Fruit fly (Drosophila melanogaster) whole organism, embryonic: ENCODE measurements around the gene CG12057.
A peak's percentile ranks its signal among the peaks of the same experiment; 100 is the strongest.

Experiments used
- Atf3 ChIP-seq: fragments of 200-800 bp; sonication (Bioruptor generic); optimal IDR thresholded peaks from 3 replicates; lab custom pipeline; 2016; ENCODE audit warnings: missing biosample characterization, missing genetic modification characterization
- CG10543 ChIP-seq: fragments of 200-800 bp; sonication (Bioruptor generic); optimal IDR thresholded peaks from 3 replicates; lab custom pipeline; 2017; ENCODE audit warnings: missing biosample characterization, mild to moderate bottlenecking, missing genetic modification characterization, moderate library complexity
- CG11247 ChIP-seq: fragments of 200-800 bp; sonication (Bioruptor generic); IDR thresholded peaks from 2 replicates; pipeline ENCODE4 v1.3.6; 2022; ENCODE audit warnings: missing biosample characterization, missing genetic modification characterization
- CG11456 ChIP-seq: fragments of 200-800 bp; sonication (Bioruptor generic); IDR thresholded peaks from 3 replicates; pipeline ENCODE4 v1.3.6; 2022; ENCODE audit warnings: missing biosample characterization, missing genetic modification characterization
- CG11696 ChIP-seq: fragments of 200-800 bp; sonication (Bioruptor generic); IDR thresholded peaks from 2 replicates; pipeline ENCODE4 v1.3.6; 2022; ENCODE audit warnings: missing biosample characterization, missing genetic modification characterization
- CG12299 ChIP-seq: fragments of 200-800 bp; sonication (Bioruptor generic); optimal IDR thresholded peaks from 2 replicates; lab custom pipeline; 2018; ENCODE audit warnings: missing biosample characterization, mild to moderate bottlenecking, missing genetic modification characterization
- CG12659 ChIP-seq: fragments of 200-800 bp; sonication (Bioruptor generic); optimal IDR thresholded peaks from 3 replicates; lab custom pipeline; 2017; ENCODE audit warnings: mild to moderate bottlenecking, missing biosample characterization, missing genetic modification reagents, missing genetic modification characterization
- CG17328 ChIP-seq: fragments of 200-800 bp; sonication (Bioruptor generic); IDR thresholded peaks from 2 replicates; pipeline ENCODE4 v1.3.6; 2022; ENCODE audit warnings: missing biosample characterization, missing genetic modification characterization
- CG18262 ChIP-seq: fragments of 200-800 bp; optimal IDR thresholded peaks from 3 replicates; lab custom pipeline; 2019; ENCODE audit warnings: missing biosample characterization, mild to moderate bottlenecking, missing genetic modification characterization, moderate library complexity
- CG2129 ChIP-seq: fragments of 200-800 bp; sonication (Bioruptor generic); IDR thresholded peaks from 2 replicates; pipeline ENCODE4 v1.3.6; 2022; ENCODE audit warnings: missing biosample characterization, missing genetic modification characterization; ENCODE audit not compliant: partially characterized antibody
- CG42726 ChIP-seq: fragments of 200-800 bp; sonication (Bioruptor generic); IDR thresholded peaks from 2 replicates; pipeline ENCODE4 v1.3.6; 2022; ENCODE audit warnings: missing biosample characterization, missing genetic modification characterization; ENCODE audit not compliant: partially characterized antibody
- CG6683 ChIP-seq: fragments of 200-800 bp; sonication (Bioruptor generic); optimal IDR thresholded peaks from 2 replicates; lab custom pipeline; 2017; ENCODE audit warnings: missing biosample characterization, mild to moderate bottlenecking, missing genetic modification characterization, missing genetic modification reagents
- CG6765 ChIP-seq: fragments of 200-800 bp; sonication (Bioruptor generic); optimal IDR thresholded peaks from 3 replicates; lab custom pipeline; 2017; ENCODE audit warnings: missing biosample characterization, mild to moderate bottlenecking, missing genetic modification characterization
- D ChIP-seq, 2 experiments: fragments of 200-800 bp in 1 of 2; fragments of >200 bp in 1 of 2; sonication (Bioruptor generic) in 1 of 2; optimal IDR thresholded peaks; 2 replicates in 1 of 2; 3 replicates in 1 of 2; lab custom pipeline; 2017; ENCODE audit warnings: mild to moderate bottlenecking in 1 of 2, missing biosample characterization in 1 of 2, missing genetic modification characterization in 1 of 2, missing genetic modification reagents in 1 of 2
- HmgD ChIP-seq: fragments of 200-800 bp; sonication (Bioruptor generic); optimal IDR thresholded peaks from 3 replicates; lab custom pipeline; 2016; ENCODE audit warnings: missing biosample characterization, missing genetic modification characterization
- Lim3 ChIP-seq: fragments of 200-800 bp; sonication (Bioruptor generic); IDR thresholded peaks from 2 replicates; pipeline ENCODE4 v1.3.6; 2022; ENCODE audit warnings: missing biosample characterization, missing genetic modification characterization
- Mrtf ChIP-seq: fragments of 200-800 bp; sonication (Bioruptor generic); IDR thresholded peaks from 3 replicates; pipeline ENCODE4 v1.3.6; 2022; ENCODE audit warnings: missing biosample characterization, missing genetic modification characterization
- Nf-YA ChIP-seq: fragments of 200-800 bp; sonication (Bioruptor generic); IDR thresholded peaks from 2 replicates; pipeline ENCODE4 v1.3.6; 2022; ENCODE audit warnings: missing biosample characterization, missing genetic modification characterization
- Oli ChIP-seq: fragments of 200-800 bp; sonication (Bioruptor generic); optimal IDR thresholded peaks from 2 replicates; lab custom pipeline; 2018; ENCODE audit warnings: missing biosample characterization, mild to moderate bottlenecking, missing genetic modification characterization, moderate library complexity
- Rx ChIP-seq: fragments of 200-800 bp; sonication (Bioruptor generic); IDR thresholded peaks from 2 replicates; pipeline ENCODE4 v1.3.6; 2022; ENCODE audit warnings: missing biosample characterization, missing genetic modification characterization
- Taf1 ChIP-seq: fragments of 200-800 bp; sonication (Bioruptor generic); IDR thresholded peaks from 2 replicates; pipeline ENCODE4 v1.3.6; 2022; ENCODE audit warnings: missing biosample characterization, missing genetic modification characterization
- Xrp1 ChIP-seq: fragments of 200-800 bp; sonication (Bioruptor generic); IDR thresholded peaks from 2 replicates; pipeline ENCODE4 v1.3.6; 2022; ENCODE audit warnings: missing biosample characterization, missing genetic modification characterization
- YL-1 ChIP-seq: fragments of 200-800 bp; sonication (Bioruptor generic); optimal IDR thresholded peaks from 3 replicates; lab custom pipeline; 2017; ENCODE audit warnings: missing biosample characterization, mild to moderate bottlenecking, missing genetic modification characterization
- ase ChIP-seq: fragments of 200-800 bp; sonication (Bioruptor generic); IDR thresholded peaks from 3 replicates; pipeline ENCODE4 v1.3.6; 2022; ENCODE audit warnings: missing biosample characterization, missing genetic modification characterization
- cad ChIP-seq: fragments of >200 bp; optimal IDR thresholded peaks from 2 replicates; lab custom pipeline; 2017; ENCODE audit warnings: missing biosample characterization, missing genetic modification characterization
- da ChIP-seq: fragments of 200-800 bp; sonication (Bioruptor generic); optimal IDR thresholded peaks from 2 replicates; lab custom pipeline; 2016; ENCODE audit warnings: missing biosample characterization, missing genetic modification characterization
- disco-r ChIP-seq: fragments of 200-800 bp; sonication (Bioruptor generic); optimal IDR thresholded peaks from 2 replicates; lab custom pipeline; 2016; ENCODE audit warnings: missing biosample characterization, missing genetic modification characterization
- fd64A ChIP-seq: fragments of 200-800 bp; sonication (Bioruptor generic); optimal IDR thresholded peaks from 3 replicates; lab custom pipeline; 2018; ENCODE audit warnings: missing biosample characterization, mild to moderate bottlenecking, missing genetic modification characterization
- fu2 ChIP-seq: fragments of 200-800 bp; sonication (Bioruptor generic); optimal IDR thresholded peaks from 2 replicates; lab custom pipeline; 2016; ENCODE audit warnings: missing biosample characterization, missing genetic modification characterization
- grn ChIP-seq: fragments of 200-800 bp; sonication (Bioruptor generic); optimal IDR thresholded peaks from 3 replicates; lab custom pipeline; 2017; ENCODE audit warnings: missing biosample characterization, missing genetic modification characterization
- gsb-n ChIP-seq: fragments of 200-800 bp; sonication (Bioruptor generic); optimal IDR thresholded peaks from 3 replicates; lab custom pipeline; 2018; ENCODE audit warnings: missing biosample characterization, mild to moderate bottlenecking, missing genetic modification characterization
- kah ChIP-seq: fragments of 200-800 bp; sonication (Bioruptor generic); optimal IDR thresholded peaks from 2 replicates; lab custom pipeline; 2018; ENCODE audit warnings: missing biosample characterization, mild to moderate bottlenecking, missing genetic modification characterization
- kni ChIP-seq: fragments of 200-800 bp; sonication (Bioruptor generic); optimal IDR thresholded peaks from 3 replicates; lab custom pipeline; 2017; ENCODE audit warnings: mild to moderate bottlenecking, missing biosample characterization, missing genetic modification reagents, missing genetic modification characterization
- lmd ChIP-seq: fragments of 200-800 bp; sonication (Bioruptor generic); IDR thresholded peaks from 2 replicates; pipeline ENCODE4 v1.3.6; 2022; ENCODE audit warnings: missing biosample characterization, missing genetic modification characterization
- lov ChIP-seq, 2 experiments: fragments of 200-800 bp in 1 of 2; fragments of >200 bp in 1 of 2; sonication (Bioruptor generic) in 1 of 2; IDR thresholded peaks in 1 of 2; optimal IDR thresholded peaks in 1 of 2; 2 replicates in 1 of 2; 3 replicates in 1 of 2; pipeline versions ENCODE4 v1.3.6 to Lab custom; 2017 to 2022; ENCODE audit warnings: missing biosample characterization in 1 of 2, missing genetic modification characterization in 1 of 2
- luna ChIP-seq: fragments of 200-800 bp; sonication (Bioruptor generic); optimal IDR thresholded peaks from 2 replicates; lab custom pipeline; 2016; ENCODE audit warnings: missing biosample characterization, missing genetic modification characterization
- mld ChIP-seq: fragments of 200-800 bp; sonication (Bioruptor generic); IDR thresholded peaks from 3 replicates; pipeline ENCODE4 v1.3.6; 2022; ENCODE audit warnings: missing biosample characterization, missing genetic modification characterization; ENCODE audit not compliant: partially characterized antibody
- nmo ChIP-seq: fragments of 200-800 bp; sonication (Bioruptor generic); optimal IDR thresholded peaks from 2 replicates; lab custom pipeline; 2018; ENCODE audit warnings: missing biosample characterization, mild to moderate bottlenecking, missing genetic modification characterization, moderate library complexity
- nom ChIP-seq: fragments of 200-800 bp; sonication (Bioruptor generic); optimal IDR thresholded peaks from 2 replicates; lab custom pipeline; 2017; ENCODE audit warnings: missing biosample characterization, missing genetic modification characterization, mild to moderate bottlenecking, moderate library complexity, missing genetic modification reagents
- phol ChIP-seq: fragments of 200-800 bp; sonication (Bioruptor generic); optimal IDR thresholded peaks from 3 replicates; lab custom pipeline; 2018; ENCODE audit warnings: missing biosample characterization, mild to moderate bottlenecking, missing genetic modification characterization, moderate library complexity
- psq ChIP-seq: fragments of 200-800 bp; sonication (Bioruptor generic); optimal IDR thresholded peaks from 2 replicates; lab custom pipeline; 2017; ENCODE audit warnings: missing biosample characterization, missing genetic modification characterization
- repo ChIP-seq: fragments of 200-800 bp; sonication (Bioruptor generic); optimal IDR thresholded peaks from 2 replicates; lab custom pipeline; 2016; ENCODE audit warnings: missing biosample characterization, missing genetic modification characterization
- run ChIP-seq: fragments of 200-800 bp; sonication (Bioruptor generic); optimal IDR thresholded peaks from 3 replicates; lab custom pipeline; 2018; ENCODE audit warnings: missing biosample characterization, mild to moderate bottlenecking, missing genetic modification characterization
- sens ChIP-seq: fragments of 200-800 bp; sonication (Bioruptor generic); peaks from one replicate; lab custom pipeline; 2016; ENCODE audit warnings: missing biosample characterization, missing genetic modification characterization
- sna ChIP-seq: fragments of 200-800 bp; sonication (Bioruptor generic); IDR thresholded peaks from 2 replicates; pipeline ENCODE4 v1.3.6; 2022; ENCODE audit warnings: missing biosample characterization, missing genetic modification characterization; ENCODE audit not compliant: partially characterized antibody
- sqz ChIP-seq: fragments of 200-800 bp; sonication (Bioruptor generic); optimal IDR thresholded peaks from 3 replicates; lab custom pipeline; 2018; ENCODE audit warnings: missing biosample characterization, mild to moderate bottlenecking, missing genetic modification characterization
- tll ChIP-seq, 2 experiments: fragments of 200-800 bp in 1 of 2; fragments of >200 bp in 1 of 2; sonication (Bioruptor generic) in 1 of 2; optimal IDR thresholded peaks; 2 replicates each; lab custom pipeline; 2017 to 2019; ENCODE audit warnings: missing biosample characterization in 2 of 2, missing genetic modification characterization in 2 of 2, mild to moderate bottlenecking in 1 of 2, moderate library complexity in 1 of 2
- vvl ChIP-seq: fragments of 200-800 bp; sonication (Bioruptor generic); IDR thresholded peaks from 2 replicates; pipeline ENCODE4 v1.3.6; 2022; ENCODE audit warnings: missing biosample characterization, missing genetic modification characterization
- zen2 ChIP-seq: fragments of 200-800 bp; sonication (Bioruptor generic); IDR thresholded peaks from 3 replicates; pipeline ENCODE4 v1.3.6; 2022; ENCODE audit warnings: missing biosample characterization, missing genetic modification characterization; ENCODE audit not compliant: partially characterized antibody

Gene CG12057

dm6 chrX:9196362-9196761 lies 4.9 kb downstream of the CG12057 start, which contains the start of gene CG12118 (continued):
- TF ChIP-seq Oli (tag; lab: Kevin White, UChicago): peak; percentile 59
- peak; percentile 81 for TF ChIP-seq phol (tag; lab: Kevin White, UChicago)
- no peak for TF ChIP-seq cad (GFP tag; lab: Kevin White, UChicago)
- TF ChIP-seq Mrtf (GFP tag; lab: Robert Waterston, UW): no peak
- peak; percentile 30 for TF ChIP-seq psq
- TF ChIP-seq YL-1 (GFP tag; lab: Kevin White, UChicago): peak; percentile 44
- peak; percentile 95 for TF ChIP-seq sna
- TF ChIP-seq CG17328: peak; percentile 86
- TF ChIP-seq Lim3 (GFP tag; lab: Robert Waterston, UW): no peak
- TF ChIP-seq CG42726 (GFP tag; lab: Robert Waterston, UW): peak; percentile 70; the same call in 1 of the 2 replicates
- TF ChIP-seq Rx (GFP tag; lab: Robert Waterston, UW): peak; percentile 45; the same call in 1 of the 2 replicates
- no peak for TF ChIP-seq luna
- TF ChIP-seq sqz: peak; percentile 43
- peak; percentile 91 for TF ChIP-seq vvl
- TF ChIP-seq CG10543 (GFP tag; lab: Kevin White, UChicago): peak; percentile 50
- no peak for TF ChIP-seq repo (GFP tag; lab: Kevin White, UChicago)
- peak; percentile 76 for TF ChIP-seq CG18262 (tag; lab: Kevin White, UChicago)
- no peak for TF ChIP-seq disco-r (GFP tag; lab: Kevin White, UChicago)
- TF ChIP-seq Atf3: no peak
- peak; percentile 51 for TF ChIP-seq CG12299 (tag; lab: Kevin White, UChicago)
- TF ChIP-seq grn (GFP tag; lab: Kevin White, UChicago): peak; percentile 21
- peak; percentile 80 for TF ChIP-seq Xrp1 (GFP tag; lab: Robert Waterston, UW)
- no peak for TF ChIP-seq fd64A (GFP tag; lab: Kevin White, UChicago)
- no peak for TF ChIP-seq nom (GFP tag; lab: Kevin White, UChicago)
- peak; percentile 81 for TF ChIP-seq CG11456 (GFP tag; lab: Robert Waterston, UW)
- no peak for TF ChIP-seq kah
- peak; percentile 84 for TF ChIP-seq CG2129 (GFP tag; lab: Robert Waterston, UW)
- TF ChIP-seq sens (GFP tag; lab: Kevin White, UChicago): peak; percentile 88
- TF ChIP-seq kni: no peak
- no peak for TF ChIP-seq D (optimal IDR thresholded peaks at IDR 0.05; lab: Kevin White, UChicago)
- peak; percentile 45 for TF ChIP-seq D (GFP tag; optimal IDR thresholded peaks at IDR 0.05; lab: Kevin White, UChicago)
- peak; percentile 45 for TF ChIP-seq CG6683
- peak; percentile 56 for TF ChIP-seq gsb-n (tag; lab: Kevin White, UChicago)
- no peak for TF ChIP-seq tll (GFP tag; optimal IDR thresholded peaks at IDR 0.05; lab: Kevin White, UChicago)
- TF ChIP-seq nmo (GFP tag; lab: Kevin White, UChicago): peak; percentile 85
- no peak for TF ChIP-seq CG6765
- peak; percentile 43; the same call in 1 of the 2 replicates for TF ChIP-seq Nf-YA (GFP tag; lab: Robert Waterston, UW)
- no peak for TF ChIP-seq fu2 (GFP tag; lab: Kevin White, UChicago)
- peak; percentile 71; the same call in 2 of the 3 replicates for TF ChIP-seq ase
- TF ChIP-seq CG12659 (GFP tag; lab: Kevin White, UChicago): peak; percentile 74
- no peak for TF ChIP-seq lov (optimal IDR thresholded peaks at IDR 0.05; lab: Kevin White, UChicago)
- peak; percentile 84 for TF ChIP-seq lov (GFP tag; IDR thresholded peaks at IDR 0.05; lab: Robert Waterston, UW)
- TF ChIP-seq da (GFP tag; lab: Kevin White, UChicago): no peak
- peak; percentile 69; the same call in 1 of the 3 replicates for TF ChIP-seq zen2 (GFP tag; lab: Robert Waterston, UW)
- no peak for TF ChIP-seq CG11696 (GFP tag; lab: Robert Waterston, UW)
- peak; percentile 90; the same call in 2 of the 3 replicates for TF ChIP-seq mld (GFP tag; lab: Robert Waterston, UW)
- peak; percentile 68 for TF ChIP-seq lmd
- no peak for TF ChIP-seq Taf1 (GFP tag; lab: Robert Waterston, UW)
- TF ChIP-seq HmgD (GFP tag; lab: Kevin White, UChicago): no peak
- TF ChIP-seq run (tag; lab: Kevin White, UChicago): no peak
- peak; percentile 83 for TF ChIP-seq CG11247 (GFP tag; lab: Robert Waterston, UW)
